Worm (Caenorhabditis elegans) whole organism, mixed stage, embryonic: ENCODE measurements around the gene fkh-8.

ENCODE experiments used
- M03D4.4 ChIP-seq: sonication (generic microtip); optimal IDR thresholded peaks from 2 replicates; lab custom pipeline; 2017; ENCODE audit warnings: mild to moderate bottlenecking, missing genetic modification characterization, missing compliant biosample characterization
- blmp-1 ChIP-seq: fragments of 150-350 bp; optimal IDR thresholded peaks from 2 replicates; lab custom pipeline; 2014; ENCODE audit warnings: missing biosample characterization, missing genetic modification characterization
- ceh-43 ChIP-seq: fragments of 200-800 bp; sonication (Bioruptor generic); optimal IDR thresholded peaks from 2 replicates; lab custom pipeline; 2018; ENCODE audit warnings: mild to moderate bottlenecking, missing genetic modification characterization, moderate library complexity, missing compliant biosample characterization
- ceh-83 ChIP-seq: fragments of 200-800 bp; sonication (Bioruptor generic); optimal IDR thresholded peaks from 2 replicates; lab custom pipeline; 2018; ENCODE audit warnings: mild to moderate bottlenecking, missing genetic modification characterization, missing compliant biosample characterization
- ces-1 ChIP-seq: fragments of 150-350 bp; optimal IDR thresholded peaks from 2 replicates; lab custom pipeline; 2014; ENCODE audit warnings: missing biosample characterization, missing genetic modification reagents, missing genetic modification characterization
- drap-1 ChIP-seq: fragments of 200-800 bp; sonication (Bioruptor generic); optimal IDR thresholded peaks from 3 replicates; lab custom pipeline; 2018; ENCODE audit warnings: mild to moderate bottlenecking, missing genetic modification characterization, missing compliant biosample characterization
- elt-1 ChIP-seq: sonication (generic microtip); optimal IDR thresholded peaks from 2 replicates; lab custom pipeline; 2017; ENCODE audit warnings: missing genetic modification characterization, mild to moderate bottlenecking, missing compliant biosample characterization, antibody characterized with exemption, moderate library complexity, borderline replicate concordance; ENCODE audit not compliant: insufficient read depth
- flh-1 ChIP-seq: fragments of 200-800 bp; sonication (Bioruptor generic); optimal IDR thresholded peaks from 2 replicates; lab custom pipeline; 2018; ENCODE audit warnings: mild to moderate bottlenecking, missing genetic modification characterization, moderate library complexity, missing compliant biosample characterization
- ham-2 ChIP-seq: fragments of 200-800 bp; sonication (Bioruptor generic); optimal IDR thresholded peaks from 2 replicates; lab custom pipeline; 2018; ENCODE audit warnings: mild to moderate bottlenecking, missing genetic modification characterization, missing compliant biosample characterization
- lin-13 ChIP-seq: fragments of 150-350 bp; optimal IDR thresholded peaks from 2 replicates; lab custom pipeline; 2014; ENCODE audit warnings: missing biosample characterization, missing genetic modification characterization
- lin-32 ChIP-seq: fragments of 200-800 bp; sonication (Bioruptor generic); optimal IDR thresholded peaks from 2 replicates; lab custom pipeline; 2018; ENCODE audit warnings: mild to moderate bottlenecking, missing genetic modification characterization, missing compliant biosample characterization
- mab-5 ChIP-seq: fragments of 150-350 bp; optimal IDR thresholded peaks from 2 replicates; lab custom pipeline; 2014; ENCODE audit warnings: missing biosample characterization, missing genetic modification characterization
- mls-2 ChIP-seq: sonication (generic microtip); optimal IDR thresholded peaks from 2 replicates; lab custom pipeline; 2016; ENCODE audit warnings: mild to moderate bottlenecking, missing genetic modification characterization, moderate library complexity, missing compliant biosample characterization
- nhr-12 ChIP-seq: fragments of 150-350 bp; optimal IDR thresholded peaks from 2 replicates; lab custom pipeline; 2014; ENCODE audit warnings: missing biosample characterization, missing genetic modification characterization
- nhr-2 ChIP-seq: fragments of 150-350 bp; optimal IDR thresholded peaks from 2 replicates; lab custom pipeline; 2014; ENCODE audit warnings: missing biosample characterization, missing genetic modification characterization
- nhr-237 ChIP-seq: fragments of 150-350 bp; optimal IDR thresholded peaks from 2 replicates; lab custom pipeline; 2014; ENCODE audit warnings: missing biosample characterization, missing genetic modification characterization
- nhr-76 ChIP-seq: sonication (generic microtip); optimal IDR thresholded peaks from 2 replicates; lab custom pipeline; 2017; ENCODE audit warnings: missing biosample characterization, missing genetic modification characterization
- pha-4 ChIP-seq: fragments of 150-350 bp; optimal IDR thresholded peaks from 2 replicates; lab custom pipeline; 2018; ENCODE audit warnings: missing biosample characterization, missing genetic modification reagents, missing genetic modification characterization
- snpc-4 ChIP-seq: fragments of 150-350 bp; optimal IDR thresholded peaks from 2 replicates; lab custom pipeline; 2014; ENCODE audit warnings: missing biosample characterization, missing genetic modification characterization
- sptf-1 ChIP-seq: sonication (generic microtip); optimal IDR thresholded peaks from 2 replicates; lab custom pipeline; 2017; ENCODE audit warnings: mild to moderate bottlenecking, missing genetic modification characterization, moderate library complexity, missing compliant biosample characterization
- zip-8 ChIP-seq: fragments of 150-350 bp; optimal IDR thresholded peaks from 2 replicates; lab custom pipeline; 2014; ENCODE audit warnings: missing biosample characterization, missing genetic modification characterization

Gene fkh-8

DNA sequence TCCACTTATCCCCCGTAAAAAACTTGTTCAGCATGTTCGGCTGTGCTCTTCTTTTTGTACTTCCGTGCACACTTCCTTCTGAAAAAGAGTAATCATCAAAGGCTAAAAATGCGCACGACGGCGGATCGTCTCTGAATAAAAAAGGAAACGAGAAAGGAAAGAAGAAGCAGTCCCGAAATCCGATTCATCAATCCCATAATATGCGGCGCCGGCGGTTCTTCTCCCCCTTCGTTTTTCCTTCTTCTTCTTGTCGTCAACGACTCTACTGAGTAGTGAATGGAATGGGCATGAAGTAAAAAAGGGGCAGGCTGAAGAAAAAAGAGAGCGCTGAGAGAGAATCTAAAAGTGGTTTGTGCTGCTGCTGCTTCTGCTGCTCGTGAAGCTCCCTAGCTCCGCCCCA, 41.8 kb downstream of the fkh-8 start:
- TF ChIP-seq ces-1 (GFP tag; lab: Kevin White, UChicago) (peak; percentile 63), ham-2 (GFP tag; lab: Kevin White, UChicago) (no peak), mls-2 (peak; percentile 13)
- TF ChIP-seq, all 35 proteins: peak for 2

DNA sequence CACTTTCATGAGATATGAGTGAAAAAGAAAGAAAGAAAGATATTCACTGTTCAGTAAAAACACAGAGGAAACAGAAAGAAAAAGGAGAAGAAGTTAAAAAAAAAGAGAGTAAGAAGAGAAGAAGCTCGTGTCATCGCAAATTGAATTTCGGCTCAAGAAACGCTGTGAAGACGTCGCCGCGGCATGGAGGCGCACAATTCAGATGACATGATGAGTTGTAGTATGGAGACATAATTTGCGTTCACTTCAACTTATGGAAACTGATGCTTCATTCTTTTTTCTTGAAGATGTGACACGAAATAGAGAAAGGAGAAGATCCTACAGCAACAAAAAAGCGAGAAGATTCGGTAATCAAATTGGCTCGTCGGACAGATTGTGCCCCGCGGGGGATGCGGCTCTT, 42.8 kb downstream of the fkh-8 start:
- TF ChIP-seq drap-1 (GFP tag; lab: Kevin White, UChicago) (no peak), ces-1 (GFP tag; lab: Kevin White, UChicago) (peak; percentile 92)

DNA sequence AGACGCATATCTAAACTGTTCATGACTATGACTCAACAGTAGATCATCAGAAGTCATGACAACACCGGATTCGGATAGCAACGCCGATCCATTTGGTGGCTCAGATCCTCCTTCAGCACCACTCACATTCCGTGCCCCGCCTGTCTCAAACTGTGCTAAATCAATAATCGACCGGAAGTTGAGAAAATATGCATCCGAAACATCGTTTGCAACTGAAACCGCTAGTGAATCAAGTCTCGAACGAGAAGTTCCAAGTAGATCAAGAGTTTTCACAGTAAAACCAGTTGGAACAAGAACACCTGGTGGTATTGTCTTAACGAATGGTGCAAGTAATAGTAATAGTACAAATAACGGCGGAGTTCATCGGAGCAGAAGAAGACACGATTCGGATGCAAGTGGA, 44.1 kb downstream of the fkh-8 start:
- no peak for TF ChIP-seq pha-4 (tag; lab: Kevin White, UChicago)
- TF ChIP-seq blmp-1 (tag; lab: Kevin White, UChicago), result no peak
- TF ChIP-seq nhr-237 (tag; lab: Kevin White, UChicago), result no peak
- no peak for TF ChIP-seq elt-1
- no peak for TF ChIP-seq zip-8 (tag; lab: Kevin White, UChicago)
- no peak for TF ChIP-seq nhr-12 (tag; lab: Kevin White, UChicago)
- TF ChIP-seq nhr-2 (tag; lab: Kevin White, UChicago), result no peak
- no peak for TF ChIP-seq mab-5 (tag; lab: Kevin White, UChicago)
- no peak for TF ChIP-seq flh-1
- TF ChIP-seq drap-1 (GFP tag; lab: Kevin White, UChicago), result no peak
- no peak for TF ChIP-seq ham-2 (GFP tag; lab: Kevin White, UChicago)
- TF ChIP-seq lin-32, result no peak
- TF ChIP-seq nhr-76 (tag; lab: Kevin White, UChicago), result no peak
- no peak for TF ChIP-seq snpc-4
- TF ChIP-seq, all 35 proteins: peak for 0

DNA sequence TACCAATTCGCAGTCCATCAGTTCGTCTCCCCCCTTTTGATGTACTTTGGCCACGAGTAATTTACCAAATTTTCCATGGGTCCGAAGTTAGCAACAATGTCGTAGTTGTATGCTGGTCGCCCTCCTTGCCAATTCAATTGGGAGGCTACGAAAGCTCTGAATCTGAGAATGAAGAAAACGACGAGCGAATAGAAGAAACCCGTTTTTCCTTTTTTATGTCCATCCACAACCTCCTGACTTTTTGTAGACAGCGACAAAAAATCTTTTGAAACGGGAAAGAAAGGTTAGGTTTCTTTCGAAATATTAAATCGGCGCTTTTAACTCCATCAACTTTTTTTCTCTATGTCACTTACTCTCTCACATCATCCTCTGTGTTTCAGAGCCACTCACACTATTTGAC, 48.7 kb downstream of the fkh-8 start:
- no peak for TF ChIP-seq sptf-1 (tag; lab: Kevin White, UChicago)
- no peak for TF ChIP-seq elt-1
- no peak for TF ChIP-seq ceh-43 (GFP tag; lab: Kevin White, UChicago)
- no peak for TF ChIP-seq ceh-83 (GFP tag; lab: Kevin White, UChicago)
- no peak for TF ChIP-seq lin-13
- no peak for TF ChIP-seq M03D4.4 (tag; lab: Kevin White, UChicago)
- peak; percentile 52 for TF ChIP-seq ces-1 (GFP tag; lab: Kevin White, UChicago)
